Worm (Caenorhabditis elegans) whole organism, L3 larva: ENCODE results near the gene T10C6.7.
A peak's percentile ranks its signal among the peaks of the same experiment; 100 is the strongest.

Experiments
- ZK546.5 ChIP-seq: sonication (generic microtip); optimal IDR thresholded peaks from 2 replicates; lab custom pipeline; 2017; ENCODE audit warnings: missing biosample characterization, missing genetic modification characterization
- ceh-16 ChIP-seq: sonication (generic microtip); optimal IDR thresholded peaks from 2 replicates; lab custom pipeline; 2017; ENCODE audit warnings: missing biosample characterization, missing genetic modification characterization
- ceh-82 ChIP-seq: fragments of 150-350 bp; optimal IDR thresholded peaks from 2 replicates; lab custom pipeline; 2014; ENCODE audit warnings: missing biosample characterization, missing genetic modification characterization
- eor-1 ChIP-seq, 2 experiments: fragments of 150-350 bp; optimal IDR thresholded peaks; 2 replicates each; lab custom pipeline; 2014 to 2018; ENCODE audit warnings: missing biosample characterization in 2 of 2, missing genetic modification characterization in 2 of 2
- fos-1 ChIP-seq: fragments of 150-350 bp; optimal IDR thresholded peaks from 2 replicates; lab custom pipeline; 2014; ENCODE audit warnings: missing biosample characterization, missing genetic modification characterization
- hmg-11 ChIP-seq: sonication (generic microtip); optimal IDR thresholded peaks from 2 replicates; lab custom pipeline; 2016; ENCODE audit warnings: missing genetic modification characterization, missing compliant biosample characterization
- jun-1 ChIP-seq: fragments of 150-350 bp; optimal IDR thresholded peaks from 2 replicates; lab custom pipeline; 2014; ENCODE audit warnings: missing biosample characterization, missing genetic modification reagents, missing genetic modification characterization
- nhr-11 ChIP-seq: fragments of 150-350 bp; optimal IDR thresholded peaks from 2 replicates; lab custom pipeline; 2014; ENCODE audit warnings: missing biosample characterization, missing genetic modification characterization
- sea-2 ChIP-seq: fragments of 150-350 bp; sonication (generic microtip); optimal IDR thresholded peaks from 4 replicates; lab custom pipeline; 2014; ENCODE audit warnings: missing biosample characterization, missing genetic modification reagents, missing genetic modification characterization
- tbx-2 ChIP-seq: sonication (generic microtip); optimal IDR thresholded peaks from 2 replicates; lab custom pipeline; 2016; ENCODE audit warnings: mild to moderate bottlenecking, missing genetic modification characterization, missing compliant biosample characterization

DNA sequence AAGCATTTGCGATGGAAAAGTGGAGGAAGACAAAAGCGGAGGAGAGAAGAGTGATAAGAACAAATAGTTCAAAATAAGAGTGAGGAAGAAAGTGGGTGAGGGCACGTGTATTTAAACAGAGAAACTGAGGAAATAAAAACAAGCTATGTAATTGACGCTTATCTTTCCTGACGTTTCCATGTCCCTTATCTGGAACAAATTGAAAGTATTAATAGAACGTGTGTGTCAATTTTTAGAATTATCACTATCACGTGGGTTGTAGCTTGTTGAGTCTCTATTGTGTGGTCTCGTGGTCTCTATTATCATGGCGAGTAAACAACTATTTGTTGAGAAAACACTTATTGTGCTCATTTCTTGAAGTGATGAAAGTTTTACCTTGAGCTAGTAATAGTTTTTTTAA is 14.3 kb upstream of the T10C6.7 start, which contains the start of gene T10C6.15:
- TF ChIP-seq jun-1 (tag; lab: Kevin White, UChicago) (peak; percentile 82), ceh-16 (tag; lab: Kevin White, UChicago) (no peak), sea-2 (GFP tag; lab: Kevin White, UChicago) (no peak), fos-1 (no peak), eor-1 (tag; optimal IDR thresholded peaks at IDR 0.05; lab: Kevin White, UChicago) (no peak), ceh-82 (tag; lab: Kevin White, UChicago) (no peak), ZK546.5 (tag; lab: Kevin White, UChicago) (no peak), tbx-2 (tag; lab: Kevin White, UChicago) (no peak), hmg-11 (tag; lab: Kevin White, UChicago) (no peak), nhr-11 (tag; lab: Kevin White, UChicago) (no peak)
